Worm (Caenorhabditis elegans) whole organism, mixed stage, embryonic: ENCODE data around the gene T10C6.15.

ENCODE experiments used
- M03D4.4 ChIP-seq: sonication (generic microtip); optimal IDR thresholded peaks from 2 replicates; lab custom pipeline; 2017; ENCODE audit warnings: mild to moderate bottlenecking, missing genetic modification characterization, missing compliant biosample characterization
- bed-3 ChIP-seq: fragments of 200-800 bp; sonication (Bioruptor generic); optimal IDR thresholded peaks from 3 replicates; lab custom pipeline; 2018; ENCODE audit warnings: mild to moderate bottlenecking, missing genetic modification characterization, moderate library complexity, missing compliant biosample characterization
- blmp-1 ChIP-seq: fragments of 150-350 bp; optimal IDR thresholded peaks from 2 replicates; lab custom pipeline; 2014; ENCODE audit warnings: missing biosample characterization, missing genetic modification characterization
- lin-13 ChIP-seq: fragments of 150-350 bp; optimal IDR thresholded peaks from 2 replicates; lab custom pipeline; 2014; ENCODE audit warnings: missing biosample characterization, missing genetic modification characterization
- mab-5 ChIP-seq: fragments of 150-350 bp; optimal IDR thresholded peaks from 2 replicates; lab custom pipeline; 2014; ENCODE audit warnings: missing biosample characterization, missing genetic modification characterization
- mep-1 ChIP-seq: fragments of 150-350 bp; optimal IDR thresholded peaks from 2 replicates; lab custom pipeline; 2017; ENCODE audit warnings: missing biosample characterization, missing genetic modification reagents, missing genetic modification characterization, inconsistent platforms
- nhr-237 ChIP-seq: fragments of 150-350 bp; optimal IDR thresholded peaks from 2 replicates; lab custom pipeline; 2014; ENCODE audit warnings: missing biosample characterization, missing genetic modification characterization
- nhr-76 ChIP-seq: sonication (generic microtip); optimal IDR thresholded peaks from 2 replicates; lab custom pipeline; 2017; ENCODE audit warnings: missing biosample characterization, missing genetic modification characterization
- pha-4 ChIP-seq: fragments of 150-350 bp; optimal IDR thresholded peaks from 2 replicates; lab custom pipeline; 2018; ENCODE audit warnings: missing biosample characterization, missing genetic modification reagents, missing genetic modification characterization
- unc-62 ChIP-seq: fragments of 150-350 bp; optimal IDR thresholded peaks from 2 replicates; lab custom pipeline; 2014; ENCODE audit warnings: missing biosample characterization, missing genetic modification reagents, missing genetic modification characterization
- ztf-11 ChIP-seq: fragments of 150-350 bp; optimal IDR thresholded peaks from 2 replicates; lab custom pipeline; 2014; ENCODE audit warnings: missing biosample characterization, missing genetic modification characterization

DNA sequence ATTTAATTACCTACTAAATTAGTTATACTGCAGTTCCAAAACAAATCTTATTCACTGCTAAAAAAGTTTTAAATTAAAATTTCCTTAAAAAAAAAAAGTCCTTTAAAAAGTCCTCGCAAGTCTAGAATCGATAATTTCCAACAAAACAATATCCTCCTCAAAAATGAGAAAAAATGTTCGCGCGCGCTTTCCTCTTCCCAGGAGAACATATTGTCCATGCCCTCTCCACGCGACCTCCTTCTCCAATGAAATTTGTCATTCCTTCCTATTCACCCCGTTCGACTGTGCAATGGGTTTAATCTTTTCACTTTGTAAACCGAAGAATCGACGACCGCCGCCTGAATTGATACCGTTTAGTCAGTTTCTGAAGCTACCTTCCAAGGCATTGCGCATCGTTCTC, 9.6 kb downstream of the T10C6.15 start, which contains the start of gene T10C6.10:
- no peak for TF ChIP-seq nhr-76 (tag; lab: Kevin White, UChicago)
- TF ChIP-seq bed-3 (GFP tag; lab: Kevin White, UChicago) = no peak
- TF ChIP-seq mep-1 (tag; lab: Kevin White, UChicago) = no peak
- TF ChIP-seq blmp-1 = no peak
- no peak for TF ChIP-seq ztf-11 (tag; lab: Kevin White, UChicago)
- no peak for TF ChIP-seq mab-5 (tag; lab: Kevin White, UChicago)
- TF ChIP-seq lin-13 = no peak
- no peak for TF ChIP-seq unc-62
- TF ChIP-seq pha-4 (tag; lab: Kevin White, UChicago) = no peak
- no peak for TF ChIP-seq nhr-237
- no peak for TF ChIP-seq M03D4.4
